Fruit fly (Drosophila melanogaster): ENCODE measurements around the gene CG12213.

DNA sequence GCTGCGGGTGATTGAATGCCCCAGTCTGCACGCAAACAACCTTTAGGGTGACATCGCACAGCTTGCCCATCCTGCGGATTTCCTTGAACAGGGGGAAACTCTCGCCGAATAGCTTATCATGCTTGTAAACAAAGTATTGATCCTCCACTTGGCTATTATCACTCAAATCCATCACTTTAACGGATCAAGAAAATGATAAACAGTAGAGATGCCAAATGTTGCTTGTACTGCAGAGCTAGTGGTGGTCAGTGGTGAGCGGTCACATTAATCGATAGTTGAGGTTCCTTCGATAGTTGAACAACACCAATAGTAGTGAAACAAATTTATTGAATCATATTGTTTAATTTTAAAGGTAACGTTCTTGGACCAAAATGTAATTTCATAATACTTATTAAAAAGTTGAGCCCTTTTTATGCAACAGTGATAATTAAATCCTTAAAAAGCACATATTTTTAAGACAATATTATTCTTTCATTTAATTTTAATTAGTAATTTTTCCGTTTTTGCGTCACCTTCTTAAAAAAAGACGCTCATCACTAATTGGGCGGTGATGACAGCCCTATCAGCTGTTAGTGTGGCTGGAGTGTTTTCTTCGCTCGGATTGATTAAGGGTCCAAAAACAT, 42.8 kb upstream of the CG12213 start, which contains the start of the genes KLHL18 and GCC185:
- TF ChIP-seq CTCF (optimal IDR thresholded peaks at IDR 0.05) = no peak
- no peak for TF ChIP-seq CG8478 (optimal IDR thresholded peaks at IDR 0.05)

Data from S2 (cell line).